Fruit fly (Drosophila melanogaster) whole organism: ENCODE results near the gene E23.

ENCODE experiments used
- CG8478 ChIP-seq: fragments of >200 bp; optimal IDR thresholded peaks from 2 replicates; lab custom pipeline; 2018; ENCODE audit warnings: inconsistent platforms
- Dll ChIP-seq: fragments of >200 bp; optimal IDR thresholded peaks from 2 replicates; lab custom pipeline; 2017
- EcR ChIP-seq, 2 experiments: fragments of >200 bp; optimal IDR thresholded peaks; 2 replicates each; lab custom pipeline; 2017; ENCODE audit warnings: missing biosample characterization in 2 of 2, missing genetic modification characterization in 2 of 2, missing genetic modification reagents in 2 of 2
- pan ChIP-seq: fragments of >200 bp; optimal IDR thresholded peaks from 2 replicates; lab custom pipeline; 2017
- psq ChIP-seq: fragments of >200 bp; optimal IDR thresholded peaks from 2 replicates; lab custom pipeline; 2017
- usp ChIP-seq: fragments of >200 bp; optimal IDR thresholded peaks from 2 replicates; lab custom pipeline; 2017; ENCODE audit warnings: missing biosample characterization, missing genetic modification characterization, mixed read lengths

Gene E23

DNA sequence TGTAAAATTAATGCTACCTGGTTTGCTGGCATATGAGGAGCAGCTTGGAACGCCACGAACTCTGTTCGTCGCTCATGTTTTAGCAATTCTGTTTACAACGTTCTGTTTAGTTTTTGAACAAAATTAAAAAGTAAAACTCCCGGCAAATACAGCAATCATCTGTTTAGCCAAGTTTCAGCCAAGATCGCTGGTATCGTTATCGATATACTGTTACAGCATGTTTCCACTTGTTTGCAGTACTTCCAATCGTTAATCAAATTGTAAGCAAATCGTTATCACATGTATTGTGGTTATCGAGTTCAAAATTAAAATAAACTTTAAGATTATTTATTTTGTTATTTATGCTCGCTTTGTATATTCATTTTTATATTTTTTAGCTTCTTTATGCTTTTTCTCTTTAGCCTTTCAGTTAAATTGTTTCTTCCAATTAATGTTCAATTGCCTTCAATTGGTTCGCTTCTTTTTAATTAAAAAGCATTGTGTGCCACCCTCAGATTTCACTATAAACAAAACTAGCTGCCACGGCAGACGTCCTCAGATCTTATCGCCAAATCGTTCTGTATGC lies 34.8 kb downstream of the E23 start, which contains the start of the genes Fign and CG8837:
Gene Fign, minus strand, starts transcription at position 142 of the 565 bp plus-strand sequence.
Gene CG8837, plus strand, starts transcription at position 515 of the 565 bp plus-strand sequence.
- TF ChIP-seq psq (lab: Kevin White, UChicago): no peak

DNA sequence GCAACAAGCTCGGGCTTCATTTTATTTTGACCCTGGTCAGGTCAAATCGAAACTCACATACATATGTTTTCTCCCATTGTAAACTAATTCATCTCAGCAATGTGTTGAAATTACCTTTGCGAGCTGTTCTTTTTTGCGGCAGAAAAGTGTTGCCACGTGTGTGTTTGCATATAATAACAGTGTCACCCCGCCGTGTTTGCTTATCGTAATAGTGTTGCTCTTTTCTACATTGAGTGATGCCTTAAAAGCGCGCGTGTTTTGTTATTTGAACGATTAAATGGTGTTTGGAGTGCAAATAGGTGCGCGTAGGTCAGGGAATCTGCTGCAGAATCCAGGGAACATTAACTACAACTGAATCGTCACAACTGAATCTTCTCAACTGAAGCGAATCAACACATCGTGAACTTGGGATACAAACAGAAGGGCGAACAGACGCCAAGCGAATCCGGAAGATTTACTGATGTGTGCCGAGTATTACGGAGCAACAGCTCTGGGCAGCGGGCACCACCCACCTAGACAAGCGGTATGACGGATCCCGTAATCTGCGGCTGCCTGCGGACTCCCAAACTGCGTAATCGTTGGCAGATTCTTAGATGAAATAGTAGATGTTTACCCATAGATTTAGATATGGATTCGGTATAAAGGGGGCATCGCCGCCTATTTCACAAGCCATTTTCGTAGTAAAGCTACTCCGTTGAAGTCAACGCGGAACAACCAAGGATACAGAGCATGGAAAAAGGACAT lies 45.9 kb downstream of the E23 start, which contains the start of gene CG15406:
Gene CG15406, plus strand, starts transcription at position 694 of the 744 bp plus-strand sequence.
- TF ChIP-seq usp (GFP tag; lab: Kevin White, UChicago) (no peak), CG8478 (lab: Kevin White, UChicago) (no peak), Dll (no peak)

DNA sequence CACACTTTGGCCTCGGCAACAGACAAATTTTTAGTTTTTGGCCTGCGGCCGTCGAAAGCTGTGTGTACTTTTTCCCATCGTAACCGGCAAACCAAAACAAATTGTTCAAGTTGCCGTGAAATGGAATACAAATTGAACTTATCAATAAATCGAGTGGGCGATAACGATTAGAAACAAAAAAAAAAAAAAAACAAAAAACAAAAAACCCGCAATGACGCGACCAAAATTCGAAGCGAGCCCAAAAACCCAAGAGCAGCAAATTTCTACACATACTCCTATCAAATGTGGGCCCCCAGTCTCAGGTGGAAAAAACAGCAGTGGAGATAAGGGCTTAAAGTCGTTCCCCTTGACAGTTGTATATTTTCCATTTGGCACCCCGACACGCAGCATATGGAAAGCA lies 47.4 kb downstream of the E23 start:
- TF ChIP-seq usp (GFP tag; lab: Kevin White, UChicago) (no peak), CG8478 (lab: Kevin White, UChicago) (no peak), pan (lab: Kevin White, UChicago) (no peak), Dll (no peak), psq (lab: Kevin White, UChicago) (no peak), EcR (GFP tag; optimal IDR thresholded peaks at IDR 0.05; lab: Kevin White, UChicago) (no peak)

DNA sequence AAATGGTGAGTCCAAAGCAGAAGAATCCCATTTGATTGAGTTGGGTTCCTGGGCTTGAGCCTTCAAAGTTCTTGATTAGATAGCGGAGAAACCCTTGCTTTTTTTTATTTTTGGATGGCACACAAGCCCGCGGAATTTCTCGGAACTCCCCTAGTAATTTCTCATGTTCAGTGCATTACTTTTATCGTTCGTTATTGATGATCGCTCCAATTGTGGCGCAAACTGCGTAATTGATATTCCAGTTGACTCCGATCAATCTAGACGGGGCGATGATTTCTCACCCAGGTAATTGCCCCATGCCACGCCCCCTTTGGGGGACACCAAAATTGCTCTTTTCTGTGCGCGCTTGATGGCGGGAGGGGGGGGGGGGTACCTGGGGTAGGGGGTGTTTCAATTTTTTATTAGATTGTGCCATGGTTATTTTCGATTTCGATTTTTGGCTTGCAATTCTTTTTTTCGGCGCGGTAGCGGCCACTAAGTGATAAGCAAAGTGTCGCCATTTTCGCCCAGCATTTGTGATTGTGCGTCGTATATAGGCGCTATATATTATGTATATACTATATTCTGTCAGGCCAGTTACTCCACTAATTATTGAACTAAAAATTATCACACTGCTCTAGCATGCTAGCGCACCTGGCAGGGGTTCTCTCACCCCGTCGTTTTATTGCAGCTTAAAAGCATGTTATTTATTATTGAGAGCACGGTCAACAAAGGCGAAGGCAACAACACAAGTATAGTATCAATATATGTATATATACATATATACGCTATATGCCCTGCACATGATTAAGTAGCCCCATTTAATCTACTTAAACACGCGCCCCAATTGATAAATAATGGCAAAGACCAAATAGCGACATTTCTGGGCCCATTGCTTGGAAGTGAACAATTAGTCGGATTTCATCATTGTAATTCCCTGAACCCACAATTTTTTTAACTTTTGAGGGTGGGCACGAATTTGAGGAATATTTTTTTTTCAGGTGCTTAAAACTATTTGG lies 49.5 kb downstream of the E23 start:
- TF ChIP-seq psq (lab: Kevin White, UChicago): no peak
- no peak for TF ChIP-seq EcR (GFP tag; optimal IDR thresholded peaks at IDR 0.05; lab: Kevin White, UChicago)
- TF ChIP-seq CG8478 (lab: Kevin White, UChicago): no peak
- TF ChIP-seq usp (GFP tag; lab: Kevin White, UChicago): no peak
- TF ChIP-seq Dll: no peak
- no peak for TF ChIP-seq pan (lab: Kevin White, UChicago)

DNA sequence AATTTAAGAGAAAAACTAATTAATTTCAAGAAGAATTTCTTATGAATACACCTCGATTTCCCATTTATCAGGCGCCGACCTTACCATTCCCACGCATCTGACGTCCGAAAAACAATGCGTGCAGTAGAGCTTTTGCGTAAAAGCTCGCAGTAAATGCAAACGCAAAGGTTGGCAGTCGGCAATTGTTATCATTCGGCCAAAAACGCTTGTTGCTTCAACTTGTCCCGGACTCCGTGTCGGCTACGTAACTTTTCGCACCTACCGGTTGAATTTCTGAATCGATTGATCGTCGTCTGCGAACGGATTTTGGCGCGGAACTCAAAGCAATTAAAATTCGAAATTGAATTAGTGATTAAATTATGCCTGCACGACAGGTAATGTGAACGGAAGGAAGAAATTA lies 50.7 kb downstream of the E23 start, which contains the start of gene CG3277:
Gene CG3277, plus strand, starts transcription at position 208 of the 400 bp plus-strand sequence.
- no peak for TF ChIP-seq Dll
- TF ChIP-seq usp (GFP tag; lab: Kevin White, UChicago): no peak
- no peak for TF ChIP-seq CG8478 (lab: Kevin White, UChicago)
- TF ChIP-seq pan (lab: Kevin White, UChicago): no peak
- no peak for TF ChIP-seq EcR (GFP tag; optimal IDR thresholded peaks at IDR 0.05; lab: Kevin White, UChicago)
- TF ChIP-seq psq (lab: Kevin White, UChicago): no peak

DNA sequence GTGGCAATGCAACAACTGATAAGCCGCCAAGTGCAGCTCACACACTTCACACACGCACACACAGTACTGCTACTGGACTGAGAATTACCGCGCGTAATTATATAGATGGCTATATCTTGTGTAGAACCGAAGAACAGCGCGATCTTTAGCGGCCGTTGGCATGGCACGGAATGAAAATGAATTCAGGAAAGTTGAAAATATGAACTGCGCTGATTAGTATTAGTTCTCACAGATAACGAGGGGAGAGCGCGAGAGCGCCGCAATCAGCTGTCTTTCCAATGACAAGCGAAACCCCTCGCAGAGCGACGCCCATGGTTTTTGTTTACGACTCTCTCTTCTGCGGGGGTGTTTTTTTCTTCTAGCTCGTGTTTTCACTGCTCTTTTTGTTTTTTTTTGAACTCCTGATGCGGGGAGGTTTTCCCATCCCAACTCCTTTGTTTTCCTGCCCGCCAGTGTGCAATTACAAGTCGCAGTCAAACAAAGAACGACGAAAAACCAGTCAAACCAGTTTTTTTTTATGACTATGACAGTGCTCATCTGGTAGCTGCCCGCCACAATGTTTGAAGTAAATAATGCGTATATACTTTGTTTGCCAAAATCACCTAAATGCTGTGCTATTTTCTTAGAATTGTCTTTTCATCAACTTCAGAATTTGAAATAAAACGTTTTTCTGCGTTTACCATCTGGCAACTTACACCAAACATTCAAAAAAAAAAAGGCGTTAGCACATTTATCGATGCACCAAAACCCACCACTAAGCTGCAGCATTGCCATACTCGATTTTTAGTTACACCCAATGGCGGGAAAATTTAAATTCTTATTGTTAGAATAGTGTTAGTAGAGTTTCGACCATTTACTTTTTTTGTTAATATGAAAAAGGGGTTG lies 51.4 kb downstream of the E23 start, which contains the start of gene CG9663:
Gene CG9663, minus strand, starts transcription at position 173 of the 885 bp plus-strand sequence.
- TF ChIP-seq psq (lab: Kevin White, UChicago) (no peak), CG8478 (lab: Kevin White, UChicago) (no peak), Dll (no peak), pan (lab: Kevin White, UChicago) (no peak), EcR (GFP tag; optimal IDR thresholded peaks at IDR 0.05; lab: Kevin White, UChicago) (peak in 1 of 2 experiments; percentile 5), usp (GFP tag; lab: Kevin White, UChicago) (no peak)

DNA sequence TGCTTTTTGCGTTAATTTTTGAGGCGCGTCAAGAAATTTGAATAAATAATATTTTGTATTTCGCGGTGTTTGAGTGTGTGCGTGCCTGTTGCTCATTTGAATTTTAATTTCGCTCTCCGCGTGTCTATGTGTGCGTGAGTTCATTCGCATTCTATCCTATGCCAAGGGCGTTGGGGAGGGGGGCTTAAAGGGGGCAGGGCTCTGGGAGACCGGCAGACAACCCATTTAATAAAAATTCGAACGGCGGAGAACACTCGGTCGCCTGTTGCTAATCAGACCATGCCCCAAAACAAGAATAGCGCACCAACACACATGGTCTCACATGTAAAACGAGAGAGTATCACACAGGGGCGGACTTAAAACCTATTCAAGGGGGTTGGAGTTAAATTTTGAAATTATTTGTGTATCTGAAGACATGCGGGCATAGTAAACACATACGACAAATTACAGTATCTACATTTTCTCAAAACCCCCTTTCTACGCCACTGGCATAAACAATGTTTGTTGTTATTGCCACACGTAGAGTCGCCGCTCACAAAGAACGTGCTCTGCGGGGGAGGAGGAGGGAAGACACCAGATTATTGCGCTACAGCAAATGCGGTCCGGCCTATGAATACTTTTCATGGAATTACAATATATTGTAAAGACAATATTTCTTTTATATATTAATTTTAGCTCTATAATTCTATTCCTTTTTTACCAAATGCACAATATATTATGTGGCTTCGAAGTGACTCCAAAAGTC lies 52.7 kb downstream of the E23 start:
- TF ChIP-seq Dll (no peak), psq (lab: Kevin White, UChicago) (no peak), usp (GFP tag; lab: Kevin White, UChicago) (no peak), EcR (GFP tag; optimal IDR thresholded peaks at IDR 0.05; lab: Kevin White, UChicago) (peak; percentile 31 to 74)

DNA sequence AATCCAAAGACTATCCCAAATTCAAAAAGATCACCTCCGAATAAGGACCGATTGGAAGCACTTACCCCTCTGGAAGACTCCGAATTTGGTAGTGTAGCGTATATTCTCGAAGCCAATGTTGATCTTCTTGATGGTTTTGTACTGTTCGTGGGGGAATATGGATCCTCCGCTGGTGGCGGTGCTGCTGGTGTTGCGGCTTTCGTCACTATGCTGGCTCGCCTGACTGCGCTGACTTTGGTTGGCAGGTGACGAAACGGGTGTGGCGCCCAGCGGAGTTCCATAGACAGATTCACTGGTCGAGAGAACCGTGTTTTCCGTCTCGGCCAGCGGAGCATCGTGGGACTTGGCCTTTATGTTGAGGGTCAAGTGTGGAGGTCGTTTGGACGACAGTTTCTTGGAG lies 53.6 kb downstream of the E23 start:
- no peak for TF ChIP-seq EcR (GFP tag; optimal IDR thresholded peaks at IDR 0.05; lab: Kevin White, UChicago)
- no peak for TF ChIP-seq Dll
- no peak for TF ChIP-seq CG8478 (lab: Kevin White, UChicago)
- TF ChIP-seq usp (GFP tag; lab: Kevin White, UChicago): no peak
- TF ChIP-seq psq (lab: Kevin White, UChicago): no peak
- no peak for TF ChIP-seq pan (lab: Kevin White, UChicago)

DNA sequence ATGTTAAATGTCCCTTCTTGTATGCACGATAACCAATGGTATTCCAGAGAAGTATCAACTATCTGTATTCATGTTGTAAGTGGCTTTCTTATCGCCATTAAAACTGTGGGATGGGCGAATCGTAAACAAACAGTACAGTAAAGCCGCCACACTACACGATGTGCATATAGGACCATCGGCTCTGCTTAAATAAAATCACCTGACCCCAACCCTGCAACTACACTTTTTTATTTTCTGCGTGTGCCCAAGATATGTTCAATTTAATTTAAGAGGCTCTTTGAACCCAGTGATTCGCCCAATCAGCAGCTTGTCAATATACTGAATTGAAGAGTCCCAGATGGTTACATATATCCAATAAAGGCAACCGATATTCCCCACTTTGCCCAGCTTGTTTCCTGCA lies 54.8 kb downstream of the E23 start:
- TF ChIP-seq CG8478 (lab: Kevin White, UChicago) (no peak), pan (lab: Kevin White, UChicago) (no peak), EcR (GFP tag; optimal IDR thresholded peaks at IDR 0.05; lab: Kevin White, UChicago) (no peak)

DNA sequence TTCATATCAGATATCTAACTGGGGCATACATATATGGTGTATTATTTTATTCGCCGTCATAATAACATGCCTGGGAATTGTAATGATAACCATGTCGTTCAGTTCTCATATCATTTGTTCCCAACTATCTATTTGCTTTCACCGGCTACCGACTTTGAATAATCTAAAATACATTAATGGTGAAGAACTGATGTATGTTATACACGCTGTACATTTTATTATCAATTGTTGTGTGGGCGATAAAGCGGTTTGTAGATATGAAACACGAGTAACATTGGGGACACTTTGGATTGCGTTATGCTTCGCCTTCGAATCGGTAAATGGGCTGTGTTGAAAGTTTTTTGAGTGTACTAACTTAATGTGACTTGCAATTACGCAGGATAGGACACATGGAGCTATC lies 55.5 kb downstream of the E23 start:
- no peak for TF ChIP-seq CG8478 (lab: Kevin White, UChicago)
- no peak for TF ChIP-seq EcR (GFP tag; optimal IDR thresholded peaks at IDR 0.05; lab: Kevin White, UChicago)
- TF ChIP-seq usp (GFP tag; lab: Kevin White, UChicago): no peak
- no peak for TF ChIP-seq psq (lab: Kevin White, UChicago)
- no peak for TF ChIP-seq Dll
- TF ChIP-seq pan (lab: Kevin White, UChicago): no peak
